Worm (Caenorhabditis elegans) whole organism, mixed stage, embryonic: ENCODE results near the gene fbxa-36.

ENCODE experiments used
- M03D4.4 ChIP-seq: sonication (generic microtip); optimal IDR thresholded peaks from 2 replicates; lab custom pipeline; 2017; ENCODE audit warnings: mild to moderate bottlenecking, missing genetic modification characterization, missing compliant biosample characterization
- bed-3 ChIP-seq: fragments of 200-800 bp; sonication (Bioruptor generic); optimal IDR thresholded peaks from 3 replicates; lab custom pipeline; 2018; ENCODE audit warnings: mild to moderate bottlenecking, missing genetic modification characterization, moderate library complexity, missing compliant biosample characterization
- ceh-39 ChIP-seq: fragments of 150-350 bp; optimal IDR thresholded peaks from 2 replicates; lab custom pipeline; 2014; ENCODE audit warnings: missing biosample characterization, missing genetic modification characterization
- ceh-43 ChIP-seq: fragments of 200-800 bp; sonication (Bioruptor generic); optimal IDR thresholded peaks from 2 replicates; lab custom pipeline; 2018; ENCODE audit warnings: mild to moderate bottlenecking, missing genetic modification characterization, moderate library complexity, missing compliant biosample characterization
- ceh-83 ChIP-seq: fragments of 200-800 bp; sonication (Bioruptor generic); optimal IDR thresholded peaks from 2 replicates; lab custom pipeline; 2018; ENCODE audit warnings: mild to moderate bottlenecking, missing genetic modification characterization, missing compliant biosample characterization
- ces-1 ChIP-seq: fragments of 150-350 bp; optimal IDR thresholded peaks from 2 replicates; lab custom pipeline; 2014; ENCODE audit warnings: missing biosample characterization, missing genetic modification reagents, missing genetic modification characterization
- cnd-1 ChIP-seq: fragments of 200-800 bp; sonication (Bioruptor generic); optimal IDR thresholded peaks from 2 replicates; lab custom pipeline; 2018; ENCODE audit warnings: mild to moderate bottlenecking, missing genetic modification characterization, missing compliant biosample characterization
- drap-1 ChIP-seq: fragments of 200-800 bp; sonication (Bioruptor generic); optimal IDR thresholded peaks from 3 replicates; lab custom pipeline; 2018; ENCODE audit warnings: mild to moderate bottlenecking, missing genetic modification characterization, missing compliant biosample characterization
- elt-1 ChIP-seq: sonication (generic microtip); optimal IDR thresholded peaks from 2 replicates; lab custom pipeline; 2017; ENCODE audit warnings: missing genetic modification characterization, mild to moderate bottlenecking, missing compliant biosample characterization, antibody characterized with exemption, moderate library complexity, borderline replicate concordance; ENCODE audit not compliant: insufficient read depth
- flh-1 ChIP-seq: fragments of 200-800 bp; sonication (Bioruptor generic); optimal IDR thresholded peaks from 2 replicates; lab custom pipeline; 2018; ENCODE audit warnings: mild to moderate bottlenecking, missing genetic modification characterization, moderate library complexity, missing compliant biosample characterization
- ham-2 ChIP-seq: fragments of 200-800 bp; sonication (Bioruptor generic); optimal IDR thresholded peaks from 2 replicates; lab custom pipeline; 2018; ENCODE audit warnings: mild to moderate bottlenecking, missing genetic modification characterization, missing compliant biosample characterization
- hlh-1 ChIP-seq: fragments of 150-350 bp; optimal IDR thresholded peaks from 2 replicates; lab custom pipeline; 2014; ENCODE audit warnings: missing biosample characterization, missing genetic modification reagents, missing genetic modification characterization
- lin-13 ChIP-seq: fragments of 150-350 bp; optimal IDR thresholded peaks from 2 replicates; lab custom pipeline; 2014; ENCODE audit warnings: missing biosample characterization, missing genetic modification characterization
- lin-32 ChIP-seq: fragments of 200-800 bp; sonication (Bioruptor generic); optimal IDR thresholded peaks from 2 replicates; lab custom pipeline; 2018; ENCODE audit warnings: mild to moderate bottlenecking, missing genetic modification characterization, missing compliant biosample characterization
- mab-5 ChIP-seq: fragments of 150-350 bp; optimal IDR thresholded peaks from 2 replicates; lab custom pipeline; 2014; ENCODE audit warnings: missing biosample characterization, missing genetic modification characterization
- mep-1 ChIP-seq: fragments of 150-350 bp; optimal IDR thresholded peaks from 2 replicates; lab custom pipeline; 2017; ENCODE audit warnings: missing biosample characterization, missing genetic modification reagents, missing genetic modification characterization, inconsistent platforms
- mls-2 ChIP-seq: sonication (generic microtip); optimal IDR thresholded peaks from 2 replicates; lab custom pipeline; 2016; ENCODE audit warnings: mild to moderate bottlenecking, missing genetic modification characterization, moderate library complexity, missing compliant biosample characterization
- nhr-2 ChIP-seq: fragments of 150-350 bp; optimal IDR thresholded peaks from 2 replicates; lab custom pipeline; 2014; ENCODE audit warnings: missing biosample characterization, missing genetic modification characterization
- nhr-76 ChIP-seq: sonication (generic microtip); optimal IDR thresholded peaks from 2 replicates; lab custom pipeline; 2017; ENCODE audit warnings: missing biosample characterization, missing genetic modification characterization
- pha-4 ChIP-seq: fragments of 150-350 bp; optimal IDR thresholded peaks from 2 replicates; lab custom pipeline; 2018; ENCODE audit warnings: missing biosample characterization, missing genetic modification reagents, missing genetic modification characterization
- sem-2 ChIP-seq: fragments of 200-800 bp; sonication (Bioruptor generic); optimal IDR thresholded peaks from 2 replicates; lab custom pipeline; 2018; ENCODE audit warnings: mild to moderate bottlenecking, missing genetic modification characterization, missing compliant biosample characterization
- snpc-4 ChIP-seq: fragments of 150-350 bp; optimal IDR thresholded peaks from 2 replicates; lab custom pipeline; 2014; ENCODE audit warnings: missing biosample characterization, missing genetic modification characterization
- sptf-1 ChIP-seq: sonication (generic microtip); optimal IDR thresholded peaks from 2 replicates; lab custom pipeline; 2017; ENCODE audit warnings: mild to moderate bottlenecking, missing genetic modification characterization, moderate library complexity, missing compliant biosample characterization
- tbx-8 ChIP-seq: fragments of 200-800 bp; sonication (Bioruptor generic); optimal IDR thresholded peaks from 2 replicates; lab custom pipeline; 2018; ENCODE audit warnings: mild to moderate bottlenecking, missing genetic modification characterization, moderate library complexity, missing compliant biosample characterization
- unc-120 ChIP-seq: sonication (generic microtip); optimal IDR thresholded peaks from 2 replicates; lab custom pipeline; 2017; ENCODE audit warnings: missing genetic modification characterization, missing compliant biosample characterization; ENCODE audit not compliant: poor library complexity, severe bottlenecking
- unc-39 ChIP-seq: fragments of 150-350 bp; optimal IDR thresholded peaks from 2 replicates; lab custom pipeline; 2014; ENCODE audit warnings: missing biosample characterization, missing genetic modification characterization
- unc-62 ChIP-seq: fragments of 150-350 bp; optimal IDR thresholded peaks from 2 replicates; lab custom pipeline; 2014; ENCODE audit warnings: missing biosample characterization, missing genetic modification reagents, missing genetic modification characterization
- zip-8 ChIP-seq: fragments of 150-350 bp; optimal IDR thresholded peaks from 2 replicates; lab custom pipeline; 2014; ENCODE audit warnings: missing biosample characterization, missing genetic modification characterization
- ztf-11 ChIP-seq: fragments of 150-350 bp; optimal IDR thresholded peaks from 2 replicates; lab custom pipeline; 2014; ENCODE audit warnings: missing biosample characterization, missing genetic modification characterization

Gene fbxa-36

ce11 chrIII:1293135-1293534 is at the start of gene fbxa-36:
Gene fbxa-36, minus strand, starts transcription at chrIII:1293235.
- TF ChIP-seq ham-2 (GFP tag; lab: Kevin White, UChicago) (no peak), lin-13 (no peak), pha-4 (tag; lab: Kevin White, UChicago) (no peak), cnd-1 (tag; lab: Kevin White, UChicago) (no peak), mep-1 (tag; lab: Kevin White, UChicago) (no peak), sptf-1 (tag; lab: Kevin White, UChicago) (no peak), mab-5 (tag; lab: Kevin White, UChicago) (no peak), unc-120 (tag; lab: Kevin White, UChicago) (no peak), mls-2 (tag; lab: Kevin White, UChicago) (no peak), ceh-39 (tag; lab: Kevin White, UChicago) (no peak), ceh-43 (GFP tag; lab: Kevin White, UChicago) (no peak), zip-8 (no peak)

ce11 chrIII:1342488-1342887 is 49.5 kb upstream of the fbxa-36 start, which contains the start of gene fbxa-26:
Gene fbxa-26, minus strand, starts transcription at chrIII:1342522.
- TF ChIP-seq bed-3 (GFP tag; lab: Kevin White, UChicago), result no peak
- TF ChIP-seq elt-1 (tag; lab: Kevin White, UChicago), result no peak
- no peak for TF ChIP-seq drap-1 (GFP tag; lab: Kevin White, UChicago)
- no peak for TF ChIP-seq nhr-76 (tag; lab: Kevin White, UChicago)
- TF ChIP-seq mab-5 (tag; lab: Kevin White, UChicago), result no peak
- no peak for TF ChIP-seq unc-39 (tag; lab: Kevin White, UChicago)
- no peak for TF ChIP-seq ceh-43 (GFP tag; lab: Kevin White, UChicago)
- TF ChIP-seq cnd-1 (tag; lab: Kevin White, UChicago), result no peak
- TF ChIP-seq lin-32 (GFP tag; lab: Kevin White, UChicago), result no peak
- TF ChIP-seq zip-8, result no peak
- TF ChIP-seq unc-62 (GFP tag; lab: Kevin White, UChicago), result no peak
- TF ChIP-seq M03D4.4 (tag; lab: Kevin White, UChicago), result no peak
- TF ChIP-seq sptf-1 (tag; lab: Kevin White, UChicago), result no peak
- no peak for TF ChIP-seq sem-2 (GFP tag; lab: Kevin White, UChicago)
- no peak for TF ChIP-seq ztf-11 (tag; lab: Kevin White, UChicago)
- TF ChIP-seq, all 35 proteins: peak for 0

- TF ChIP-seq ceh-83 (GFP tag; lab: Kevin White, UChicago) (no peak), elt-1 (tag; lab: Kevin White, UChicago) (no peak), snpc-4 (no peak), nhr-76 (tag; lab: Kevin White, UChicago) (no peak), flh-1 (GFP tag; lab: Kevin White, UChicago) (no peak), mls-2 (tag; lab: Kevin White, UChicago) (no peak), unc-39 (tag; lab: Kevin White, UChicago) (no peak), ceh-43 (GFP tag; lab: Kevin White, UChicago) (no peak), drap-1 (GFP tag; lab: Kevin White, UChicago) (no peak), pha-4 (tag; lab: Kevin White, UChicago) (no peak), sem-2 (GFP tag; lab: Kevin White, UChicago) (no peak), tbx-8 (GFP tag; lab: Kevin White, UChicago) (no peak), ztf-11 (tag; lab: Kevin White, UChicago) (no peak), unc-120 (tag; lab: Kevin White, UChicago) (no peak), ces-1 (GFP tag; lab: Kevin White, UChicago) (no peak), bed-3 (GFP tag; lab: Kevin White, UChicago) (no peak)
- TF ChIP-seq, all 35 proteins: peak for 0
Observed at ce11 chrIII:1340240-1340639, 47.2 kb upstream of the fbxa-36 start, which contains the start of gene fbxa-5. Gene fbxa-5, minus strand, starts transcription at chrIII:1340340.

- no peak for TF ChIP-seq ceh-43 (GFP tag; lab: Kevin White, UChicago)
- TF ChIP-seq pha-4 (tag; lab: Kevin White, UChicago), result no peak
- no peak for TF ChIP-seq sem-2 (GFP tag; lab: Kevin White, UChicago)
- no peak for TF ChIP-seq ham-2 (GFP tag; lab: Kevin White, UChicago)
- no peak for TF ChIP-seq zip-8
- no peak for TF ChIP-seq ceh-39 (tag; lab: Kevin White, UChicago)
- TF ChIP-seq ztf-11 (tag; lab: Kevin White, UChicago), result no peak
- TF ChIP-seq M03D4.4 (tag; lab: Kevin White, UChicago), result no peak
- no peak for TF ChIP-seq ces-1 (GFP tag; lab: Kevin White, UChicago)
Observed at ce11 chrIII:1331894-1332293, 38.9 kb upstream of the fbxa-36 start, which contains the start of gene Y82E9BL.19. Gene Y82E9BL.19, plus strand, starts transcription at chrIII:1332016.

ce11 chrIII:1326490-1326889 is 33.5 kb upstream of the fbxa-36 start, which contains the start of gene Y82E9BL.18:
Gene Y82E9BL.18, plus strand, starts transcription at chrIII:1326790.
- TF ChIP-seq nhr-2 (tag; lab: Kevin White, UChicago) (no peak), drap-1 (GFP tag; lab: Kevin White, UChicago) (no peak), hlh-1 (tag; lab: Kevin White, UChicago) (no peak)
